Fruit fly (Drosophila melanogaster): ENCODE results near the gene snu.

Gene snu

DNA sequence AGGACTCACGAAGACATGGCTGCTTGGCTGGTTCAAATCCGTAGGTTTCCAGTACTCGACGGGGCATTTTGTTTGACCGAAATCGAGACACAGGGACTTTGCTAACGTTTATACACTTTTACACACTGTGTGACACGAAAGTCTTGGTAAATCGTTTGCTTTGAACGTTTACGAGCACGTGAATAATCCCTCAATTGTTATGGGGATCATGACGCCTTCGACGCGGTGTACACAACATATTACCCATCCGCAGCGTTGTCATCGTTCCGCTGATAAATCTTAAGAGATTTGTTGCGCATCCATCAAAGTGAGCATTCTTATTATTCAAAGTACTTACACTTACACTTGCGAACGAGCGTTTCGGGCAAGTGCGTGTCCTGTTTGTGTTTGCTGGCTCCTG, 24.5 kb upstream of the snu start, which contains the start of gene CG31050:
CG31050 (minus strand) TSS at position 101 of the 400 bp plus-strand sequence.
- TF ChIP-seq Pif1B (GFP tag; optimal IDR thresholded peaks at IDR 0.05) = no peak
- no peak for TF ChIP-seq CG17806 (tag; optimal IDR thresholded peaks at IDR 0.05)
- TF ChIP-seq Ets98B (GFP tag; IDR thresholded peaks at IDR 0.05) = no peak
- no peak for TF ChIP-seq Pif1A (GFP tag; optimal IDR thresholded peaks at IDR 0.05)
- no peak for TF ChIP-seq EcR (GFP tag; optimal IDR thresholded peaks at IDR 0.05)
- TF ChIP-seq gl (tag; optimal IDR thresholded peaks at IDR 0.05) = no peak
- no peak for TF ChIP-seq CG13204 (GFP tag; optimal IDR thresholded peaks at IDR 0.05)
- TF ChIP-seq CG4496 (GFP tag; IDR thresholded peaks at IDR 0.05) = no peak
- TF ChIP-seq CG32121 (GFP tag; IDR thresholded peaks at IDR 0.05) = no peak

DNA sequence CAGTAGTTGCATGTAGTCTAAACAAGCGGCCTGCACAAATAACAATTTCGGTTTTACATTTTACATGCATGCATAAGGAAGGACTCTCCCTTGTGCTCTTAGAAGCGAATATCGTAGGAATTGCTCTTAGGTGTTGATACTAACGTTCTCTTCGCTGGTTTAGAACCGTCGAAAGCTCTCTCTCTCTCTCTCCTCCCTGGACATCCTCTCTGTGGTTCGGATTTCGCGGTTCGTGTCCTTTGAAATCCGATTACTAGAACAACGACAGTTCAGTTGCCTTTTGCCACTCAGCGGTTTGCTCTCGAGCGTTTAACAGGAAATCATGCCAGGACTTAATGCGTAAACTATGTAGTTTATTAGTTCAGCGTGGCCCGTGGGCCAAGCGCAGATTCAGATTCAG, 20.2 kb upstream of the snu start:
- TF ChIP-seq CG8159 (tag; optimal IDR thresholded peaks at IDR 0.05) (no peak), Ets98B (GFP tag; IDR thresholded peaks at IDR 0.05) (no peak), gl (tag; optimal IDR thresholded peaks at IDR 0.05) (no peak), CG14655 (GFP tag; optimal IDR thresholded peaks at IDR 0.05) (no peak)

dm6 chr3R:28656127-28656715, 18.6 kb upstream of the snu start:
- TF ChIP-seq fd96Ca (GFP tag; IDR thresholded peaks at IDR 0.05) = no peak
- no peak for TF ChIP-seq CG14655 (GFP tag; optimal IDR thresholded peaks at IDR 0.05)
- no peak for TF ChIP-seq CG13204 (GFP tag; optimal IDR thresholded peaks at IDR 0.05)
- TF ChIP-seq CG15710 (tag; optimal IDR thresholded peaks at IDR 0.05) = no peak
- TF ChIP-seq Snoo (tag; optimal IDR thresholded peaks at IDR 0.05) = no peak
- no peak for TF ChIP-seq EcR (GFP tag; optimal IDR thresholded peaks at IDR 0.05)
- TF ChIP-seq gl (tag; optimal IDR thresholded peaks at IDR 0.05) = no peak
- TF ChIP-seq CG8301 (tag; optimal IDR thresholded peaks at IDR 0.05) = no peak
- no peak for TF ChIP-seq CG34367 (tag; optimal IDR thresholded peaks at IDR 0.05)
- no peak for TF ChIP-seq CG17806 (tag; optimal IDR thresholded peaks at IDR 0.05)

DNA sequence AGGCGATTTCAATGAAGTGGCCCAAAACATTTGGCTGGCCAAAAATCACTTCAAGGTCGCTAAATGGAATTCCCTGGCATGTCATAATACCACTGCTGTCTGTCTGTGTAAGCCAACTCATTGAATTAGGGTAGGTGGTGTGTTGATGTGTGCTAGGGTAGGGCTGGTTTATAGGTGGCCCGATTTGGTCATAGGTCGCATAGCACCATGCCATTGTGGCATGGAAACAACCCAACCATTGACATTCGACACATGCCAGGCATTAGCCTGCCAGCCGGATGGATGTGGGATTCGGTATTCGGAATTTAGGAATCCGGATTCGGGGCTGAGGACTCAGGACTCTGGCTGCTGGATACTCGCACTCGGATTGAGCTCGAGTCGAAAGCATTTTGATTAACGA, 11.9 kb upstream of the snu start:
- TF ChIP-seq CG4496 (GFP tag; IDR thresholded peaks at IDR 0.05) (no peak), Snoo (tag; optimal IDR thresholded peaks at IDR 0.05) (no peak), gl (tag; optimal IDR thresholded peaks at IDR 0.05) (no peak), CG10348 (GFP tag; IDR thresholded peaks at IDR 0.05) (no peak)

dm6 chr3R:28668854-28669253, 6.0 kb upstream of the snu start, which contains the start of gene CG33346:
TSS of gene CG33346 (plus strand) at chr3R:28669233.
- TF ChIP-seq Pif1A (GFP tag; optimal IDR thresholded peaks at IDR 0.05) (no peak), CG13204 (GFP tag; optimal IDR thresholded peaks at IDR 0.05) (no peak), Snoo (tag; optimal IDR thresholded peaks at IDR 0.05) (no peak), CG9948 (tag; optimal IDR thresholded peaks at IDR 0.05) (no peak), CG17806 (tag; optimal IDR thresholded peaks at IDR 0.05) (no peak), EcR (GFP tag; optimal IDR thresholded peaks at IDR 0.05) (peak; percentile 76), Pif1B (GFP tag; optimal IDR thresholded peaks at IDR 0.05) (no peak)

- peak; percentile 1 for TF ChIP-seq EcR (GFP tag; optimal IDR thresholded peaks at IDR 0.05)
- no peak for TF ChIP-seq CG8159 (tag; optimal IDR thresholded peaks at IDR 0.05)
Measured at dm6 chr3R:28670404-28670803, 4.4 kb upstream of the snu start, which contains the start of gene Sid. TSS of gene Sid (plus strand) at chr3R:28670704.

DNA sequence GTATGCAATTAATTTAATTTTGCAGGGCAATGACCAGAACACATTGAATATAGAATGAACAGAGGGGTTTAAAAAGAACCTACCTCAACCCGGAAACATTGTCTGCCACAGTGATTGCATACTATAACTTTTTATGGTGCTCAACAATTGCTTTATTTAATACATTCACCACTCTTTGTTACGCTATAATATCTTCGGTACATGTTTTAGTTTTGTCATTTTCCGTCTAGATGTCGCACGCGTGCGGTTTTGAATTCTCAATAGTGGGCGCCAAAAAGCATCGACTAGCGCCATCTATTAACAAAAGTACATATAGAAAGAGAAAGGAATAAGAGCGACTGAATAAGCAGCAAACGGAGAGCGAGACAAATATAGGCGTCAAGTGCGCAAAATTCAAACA, 2.7 kb upstream of the snu start:
- TF ChIP-seq gl (tag; optimal IDR thresholded peaks at IDR 0.05) = peak; percentile 36
- TF ChIP-seq Snoo (tag; optimal IDR thresholded peaks at IDR 0.05) = peak; percentile 69
- no peak for TF ChIP-seq Pif1A (GFP tag; optimal IDR thresholded peaks at IDR 0.05)
- peak; percentile 9 for TF ChIP-seq Pif1B (GFP tag; optimal IDR thresholded peaks at IDR 0.05)
- TF ChIP-seq CG12605 (GFP tag; IDR thresholded peaks at IDR 0.05) = no peak
- no peak for TF ChIP-seq CG13204 (GFP tag; optimal IDR thresholded peaks at IDR 0.05)
- peak; percentile 53 for TF ChIP-seq CG14655 (GFP tag; optimal IDR thresholded peaks at IDR 0.05)
- TF ChIP-seq CG8159 (tag; optimal IDR thresholded peaks at IDR 0.05) = peak; percentile 24
- no peak for TF ChIP-seq CG9948 (tag; optimal IDR thresholded peaks at IDR 0.05)
- peak; percentile 66 for TF ChIP-seq D1 (tag; optimal IDR thresholded peaks at IDR 0.05)
- peak; percentile 39 for TF ChIP-seq CG17806 (tag; optimal IDR thresholded peaks at IDR 0.05)
- peak; percentile 48 for TF ChIP-seq CG15710 (tag; optimal IDR thresholded peaks at IDR 0.05)
- peak; percentile 63 for TF ChIP-seq Ets98B (GFP tag; IDR thresholded peaks at IDR 0.05)
- TF ChIP-seq CG8301 (tag; optimal IDR thresholded peaks at IDR 0.05) = peak; percentile 24
- peak; percentile 47; the same call in 1 of the 2 replicates for TF ChIP-seq CG32121 (GFP tag; IDR thresholded peaks at IDR 0.05)
- no peak for TF ChIP-seq fd96Ca (GFP tag; IDR thresholded peaks at IDR 0.05)
- peak; percentile 69 for TF ChIP-seq EcR (GFP tag; optimal IDR thresholded peaks at IDR 0.05)
- no peak for TF ChIP-seq CG10348 (GFP tag; IDR thresholded peaks at IDR 0.05)
- peak; percentile 57 for TF ChIP-seq CG34367 (tag; optimal IDR thresholded peaks at IDR 0.05)
- TF ChIP-seq rn (GFP tag; IDR thresholded peaks at IDR 0.05) = peak; percentile 29; the same call in 1 of the 2 replicates
- peak; percentile 84 for TF ChIP-seq CG4496 (GFP tag; IDR thresholded peaks at IDR 0.05)
